Worm (Caenorhabditis elegans) whole organism, L2 larva: Measurements from ENCODE around the gene sams-5.
A peak's percentile ranks its signal among the peaks of the same experiment; 100 is the strongest.

ENCODE experiments used
- F13H6.1 ChIP-seq: sonication (generic microtip); optimal IDR thresholded peaks from 2 replicates; lab custom pipeline; 2016; ENCODE audit warnings: missing genetic modification characterization, missing compliant biosample characterization
- R02D3.7 ChIP-seq: fragments of 150-350 bp; optimal IDR thresholded peaks from 2 replicates; lab custom pipeline; 2014; ENCODE audit warnings: missing biosample characterization, missing genetic modification characterization
- Y55F3AM.14 ChIP-seq: fragments of 200-800 bp; sonication (Bioruptor generic); optimal IDR thresholded peaks from 2 replicates; lab custom pipeline; 2018; ENCODE audit warnings: mild to moderate bottlenecking, missing genetic modification characterization, missing compliant biosample characterization
- ZK546.5 ChIP-seq: sonication (generic microtip); optimal IDR thresholded peaks from 2 replicates; lab custom pipeline; 2017; ENCODE audit warnings: missing biosample characterization, missing genetic modification characterization
- alr-1 ChIP-seq: fragments of 150-350 bp; optimal IDR thresholded peaks from 2 replicates; lab custom pipeline; 2014; ENCODE audit warnings: missing biosample characterization, missing genetic modification characterization
- aly-2 ChIP-seq: fragments of 150-350 bp; optimal IDR thresholded peaks from 2 replicates; lab custom pipeline; 2014; ENCODE audit warnings: missing biosample characterization, missing genetic modification characterization
- ama-1 ChIP-seq: fragments of 150-350 bp; optimal IDR thresholded peaks from 2 replicates; lab custom pipeline; 2018; ENCODE audit warnings: inconsistent platforms
- blmp-1 ChIP-seq: sonication (generic microtip); optimal IDR thresholded peaks from 2 replicates; lab custom pipeline; 2017; ENCODE audit warnings: missing genetic modification characterization, mild to moderate bottlenecking, missing compliant biosample characterization, antibody characterized with exemption, moderate library complexity; ENCODE audit not compliant: insufficient read depth
- ceh-16 ChIP-seq: fragments of 150-350 bp; optimal IDR thresholded peaks from 2 replicates; lab custom pipeline; 2014; ENCODE audit warnings: missing biosample characterization, missing genetic modification characterization
- ceh-82 ChIP-seq: fragments of 150-350 bp; optimal IDR thresholded peaks from 2 replicates; lab custom pipeline; 2014; ENCODE audit warnings: missing biosample characterization, missing genetic modification characterization
- crh-2 ChIP-seq: sonication (generic microtip); optimal IDR thresholded peaks from 2 replicates; lab custom pipeline; 2017; ENCODE audit warnings: missing biosample characterization, missing genetic modification characterization
- dmd-4 ChIP-seq: sonication (generic microtip); optimal IDR thresholded peaks from 2 replicates; lab custom pipeline; 2017; ENCODE audit warnings: missing biosample characterization, missing genetic modification characterization
- egl-27 ChIP-seq: sonication (generic microtip); optimal IDR thresholded peaks from 3 replicates; lab custom pipeline; 2017; ENCODE audit warnings: missing biosample characterization, missing genetic modification reagents, missing genetic modification characterization
- elt-1 ChIP-seq: fragments of 150-350 bp; optimal IDR thresholded peaks from 2 replicates; lab custom pipeline; 2014; ENCODE audit warnings: missing biosample characterization, missing genetic modification characterization
- elt-3 ChIP-seq: sonication (generic microtip); optimal IDR thresholded peaks from 2 replicates; lab custom pipeline; 2017; ENCODE audit warnings: missing biosample characterization, missing genetic modification characterization
- fos-1 ChIP-seq: fragments of 150-350 bp; optimal IDR thresholded peaks from 2 replicates; lab custom pipeline; 2014; ENCODE audit warnings: missing biosample characterization, missing genetic modification characterization
- gmeb-1 ChIP-seq: fragments of 150-350 bp; optimal IDR thresholded peaks from 2 replicates; lab custom pipeline; 2014; ENCODE audit warnings: missing biosample characterization, missing genetic modification characterization
- lin-11 ChIP-seq: fragments of 150-350 bp; sonication (generic microtip); optimal IDR thresholded peaks from 2 replicates; lab custom pipeline; 2014; ENCODE audit warnings: missing biosample characterization, missing genetic modification characterization, inconsistent platforms, mixed read lengths
- lin-13 ChIP-seq: fragments of 150-350 bp; optimal IDR thresholded peaks from 2 replicates; lab custom pipeline; 2014; ENCODE audit warnings: missing biosample characterization, missing genetic modification reagents, missing genetic modification characterization
- lin-39 ChIP-seq: fragments of 150-350 bp; optimal IDR thresholded peaks from 2 replicates; lab custom pipeline; 2014; ENCODE audit warnings: missing biosample characterization, missing genetic modification reagents, missing genetic modification characterization
- mab-5 ChIP-seq: fragments of 150-350 bp; optimal IDR thresholded peaks from 2 replicates; lab custom pipeline; 2014; ENCODE audit warnings: missing biosample characterization, missing genetic modification characterization
- mbf-1 ChIP-seq: sonication (generic microtip); optimal IDR thresholded peaks from 2 replicates; lab custom pipeline; 2017; ENCODE audit warnings: missing biosample characterization, missing genetic modification characterization
- mdl-1 ChIP-seq, 2 experiments: fragments of 150-350 bp in 1 of 2; sonication (generic microtip) in 1 of 2; optimal IDR thresholded peaks; 2 replicates each; lab custom pipeline; 2017; ENCODE audit warnings: missing biosample characterization in 2 of 2, missing genetic modification characterization in 2 of 2
- nhr-10 ChIP-seq: sonication (generic microtip); optimal IDR thresholded peaks from 2 replicates; lab custom pipeline; 2017; ENCODE audit warnings: missing biosample characterization, missing genetic modification characterization
- nhr-11 ChIP-seq: fragments of 150-350 bp; optimal IDR thresholded peaks from 2 replicates; lab custom pipeline; 2014; ENCODE audit warnings: missing biosample characterization, missing genetic modification characterization
- nhr-12 ChIP-seq: fragments of 150-350 bp; optimal IDR thresholded peaks from 2 replicates; lab custom pipeline; 2014; ENCODE audit warnings: missing biosample characterization, missing genetic modification characterization
- nhr-129 ChIP-seq: fragments of 150-350 bp; optimal IDR thresholded peaks from 2 replicates; lab custom pipeline; 2014; ENCODE audit warnings: missing biosample characterization, missing genetic modification characterization
- nhr-21 ChIP-seq: fragments of 150-350 bp; optimal IDR thresholded peaks from 2 replicates; lab custom pipeline; 2014; ENCODE audit warnings: missing biosample characterization, missing genetic modification characterization
- nhr-23 ChIP-seq: fragments of 150-350 bp; optimal IDR thresholded peaks from 2 replicates; lab custom pipeline; 2014; ENCODE audit warnings: missing biosample characterization, missing genetic modification reagents, missing genetic modification characterization
- nhr-237 ChIP-seq: fragments of 150-350 bp; optimal IDR thresholded peaks from 2 replicates; lab custom pipeline; 2014; ENCODE audit warnings: missing biosample characterization, missing genetic modification characterization
- nhr-25 ChIP-seq: fragments of 150-350 bp; sonication (generic microtip); optimal IDR thresholded peaks from 3 replicates; lab custom pipeline; 2014; ENCODE audit warnings: missing biosample characterization, missing genetic modification characterization
- nhr-6 ChIP-seq: fragments of 150-350 bp; optimal IDR thresholded peaks from 2 replicates; lab custom pipeline; 2014; ENCODE audit warnings: missing biosample characterization, missing genetic modification characterization
- nhr-77 ChIP-seq: fragments of 150-350 bp; optimal IDR thresholded peaks from 2 replicates; lab custom pipeline; 2014; ENCODE audit warnings: missing biosample characterization, missing genetic modification characterization
- peb-1 ChIP-seq: fragments of 150-350 bp; optimal IDR thresholded peaks from 2 replicates; lab custom pipeline; 2014; ENCODE audit warnings: missing biosample characterization, missing genetic modification characterization
- sem-4 ChIP-seq: fragments of 150-350 bp; optimal IDR thresholded peaks from 2 replicates; lab custom pipeline; 2014; ENCODE audit warnings: missing biosample characterization, missing genetic modification reagents, missing genetic modification characterization
- skn-1 ChIP-seq: sonication (generic microtip); optimal IDR thresholded peaks from 2 replicates; lab custom pipeline; 2017; ENCODE audit warnings: missing biosample characterization, missing genetic modification characterization
- sma-9 ChIP-seq, 2 experiments: fragments of 150-350 bp in 1 of 2; sonication (generic microtip) in 1 of 2; optimal IDR thresholded peaks; 2 replicates each; lab custom pipeline; 2014 to 2016; ENCODE audit warnings: missing genetic modification characterization in 2 of 2, mild to moderate bottlenecking in 1 of 2, missing biosample characterization in 1 of 2, missing compliant biosample characterization in 1 of 2, missing genetic modification reagents in 1 of 2, moderate library complexity in 1 of 2
- snpc-4 ChIP-seq: fragments of 150-350 bp; optimal IDR thresholded peaks from 2 replicates; lab custom pipeline; 2014; ENCODE audit warnings: missing biosample characterization, missing genetic modification characterization
- unc-39 ChIP-seq: fragments of 150-350 bp; optimal IDR thresholded peaks from 2 replicates; lab custom pipeline; 2014; ENCODE audit warnings: missing biosample characterization, missing genetic modification characterization
- unc-55 ChIP-seq: fragments of 150-350 bp; sonication (generic microtip); optimal IDR thresholded peaks from 3 replicates; lab custom pipeline; 2014; ENCODE audit warnings: missing biosample characterization, missing genetic modification reagents, missing genetic modification characterization
- unc-62 ChIP-seq: fragments of 150-350 bp; optimal IDR thresholded peaks from 2 replicates; lab custom pipeline; 2014; ENCODE audit warnings: missing biosample characterization, missing genetic modification reagents, missing genetic modification characterization
- zag-1 ChIP-seq: fragments of 150-350 bp; optimal IDR thresholded peaks from 2 replicates; lab custom pipeline; 2014; ENCODE audit warnings: missing biosample characterization, missing genetic modification characterization
- ztf-1 ChIP-seq: fragments of 200-800 bp; sonication (Bioruptor generic); conservative IDR thresholded peaks from 2 replicates; pipeline ENCODE4 v1.3.6; 2022; ENCODE audit warnings: missing genetic modification characterization, missing compliant biosample characterization
- ztf-11 ChIP-seq: sonication (generic microtip); optimal IDR thresholded peaks from 2 replicates; lab custom pipeline; 2017; ENCODE audit warnings: missing biosample characterization, missing genetic modification characterization
- ztf-4 ChIP-seq: fragments of 150-350 bp; optimal IDR thresholded peaks from 2 replicates; lab custom pipeline; 2014; ENCODE audit warnings: missing biosample characterization, missing genetic modification characterization

Gene sams-5

ce11 chrIV:6326448-6326847, 47.1 kb upstream of the sams-5 start, which contains the start of gene lsm-8:
TSS of gene lsm-8 (plus strand) at chrIV:6326526.
- TF ChIP-seq unc-55 (GFP tag; lab: Kevin White, UChicago), result no peak
- no peak for TF ChIP-seq lin-11 (tag; lab: Kevin White, UChicago)
- TF ChIP-seq R02D3.7 (tag; lab: Kevin White, UChicago), result no peak
- TF ChIP-seq unc-62 (GFP tag; lab: Kevin White, UChicago), result no peak

ce11 chrIV:6325772-6326171, 46.5 kb upstream of the sams-5 start:
- TF ChIP-seq nhr-129 (tag; lab: Kevin White, UChicago) (no peak), R02D3.7 (tag; lab: Kevin White, UChicago) (no peak), ztf-1 (GFP tag; lab: Robert Waterston, UW) (no peak), ztf-4 (tag; lab: Kevin White, UChicago) (no peak), aly-2 (tag; lab: Kevin White, UChicago) (no peak), nhr-237 (tag; lab: Kevin White, UChicago) (no peak), lin-13 (GFP tag; lab: Kevin White, UChicago) (no peak), skn-1 (tag; lab: Kevin White, UChicago) (no peak), dmd-4 (tag; lab: Kevin White, UChicago) (no peak), ZK546.5 (tag; lab: Kevin White, UChicago) (no peak), nhr-10 (tag; lab: Kevin White, UChicago) (no peak), alr-1 (tag; lab: Kevin White, UChicago) (no peak), lin-11 (tag; lab: Kevin White, UChicago) (no peak), blmp-1 (tag; lab: Kevin White, UChicago) (no peak), ztf-11 (tag; lab: Kevin White, UChicago) (no peak), mbf-1 (tag; lab: Kevin White, UChicago) (no peak)

ce11 chrIV:6323654-6324224, 44.4 kb upstream of the sams-5 start, which contains the start of gene sqd-1:
TSS of gene sqd-1 (plus strand) at chrIV:6324174.
- TF ChIP-seq nhr-23 (tag; lab: Kevin White, UChicago), result no peak
- peak; percentile 88 for TF ChIP-seq nhr-10 (tag; lab: Kevin White, UChicago)
- TF ChIP-seq ZK546.5 (tag; lab: Kevin White, UChicago), result peak; percentile 100
- peak; percentile 99 for TF ChIP-seq lin-11 (tag; lab: Kevin White, UChicago)
- TF ChIP-seq nhr-11 (tag; lab: Kevin White, UChicago), result no peak
- peak; percentile 91 for TF ChIP-seq nhr-6 (tag; lab: Kevin White, UChicago)
- TF ChIP-seq sma-9 (GFP tag; optimal IDR thresholded peaks at IDR 0.05; lab: Kevin White, UChicago), result peak; percentile 98
- TF ChIP-seq sma-9 (tag; optimal IDR thresholded peaks at IDR 0.05; lab: Kevin White, UChicago), result no peak
- peak; percentile 56 for TF ChIP-seq nhr-77 (tag; lab: Kevin White, UChicago)
- TF ChIP-seq nhr-21, result peak; percentile 97
- TF ChIP-seq lin-13 (GFP tag; lab: Kevin White, UChicago), result peak; percentile 96
- peak; percentile 84 for TF ChIP-seq ztf-4 (tag; lab: Kevin White, UChicago)
- peak; percentile 84 for TF ChIP-seq snpc-4 (tag; lab: Kevin White, UChicago)
- TF ChIP-seq mbf-1 (tag; lab: Kevin White, UChicago), result no peak
- no peak for TF ChIP-seq aly-2 (tag; lab: Kevin White, UChicago)
- TF ChIP-seq ceh-16 (tag; lab: Kevin White, UChicago), result peak; percentile 94
- no peak for TF ChIP-seq nhr-12
- no peak for TF ChIP-seq unc-39
- TF ChIP-seq peb-1, result no peak
- peak; percentile 91 for TF ChIP-seq egl-27
- peak; percentile 98 for TF ChIP-seq unc-55 (GFP tag; lab: Kevin White, UChicago)
- peak; percentile 78 for TF ChIP-seq zag-1 (tag; lab: Kevin White, UChicago)
- peak; percentile 88 for TF ChIP-seq mab-5
- no peak for TF ChIP-seq elt-1 (tag; lab: Kevin White, UChicago)
- TF ChIP-seq ceh-82 (tag; lab: Kevin White, UChicago), result peak; percentile 91
- TF ChIP-seq sem-4, result peak; percentile 86
- peak; percentile 67 for TF ChIP-seq blmp-1 (tag; lab: Kevin White, UChicago)
- TF ChIP-seq dmd-4 (tag; lab: Kevin White, UChicago), result no peak
- peak; percentile 60 for TF ChIP-seq ama-1
- peak; percentile 95 for TF ChIP-seq gmeb-1 (tag; lab: Kevin White, UChicago)
- TF ChIP-seq elt-3 (tag; lab: Kevin White, UChicago), result no peak
- peak; percentile 39 for TF ChIP-seq unc-62 (GFP tag; lab: Kevin White, UChicago)
- peak; percentile 68 for TF ChIP-seq skn-1 (tag; lab: Kevin White, UChicago)
- no peak for TF ChIP-seq alr-1 (tag; lab: Kevin White, UChicago)
- TF ChIP-seq lin-39 (tag; lab: Kevin White, UChicago), result no peak
- peak; percentile 97 for TF ChIP-seq nhr-25 (tag; lab: Kevin White, UChicago)
- peak; percentile 95 for TF ChIP-seq F13H6.1 (tag; lab: Kevin White, UChicago)
- TF ChIP-seq mdl-1 (tag; optimal IDR thresholded peaks at IDR 0.05; lab: Kevin White, UChicago), result peak; percentile 27 to 69
- TF ChIP-seq crh-2 (tag; lab: Kevin White, UChicago), result peak; percentile 96
- TF ChIP-seq fos-1 (tag; lab: Kevin White, UChicago), result peak; percentile 85
- TF ChIP-seq nhr-237 (tag; lab: Kevin White, UChicago), result peak; percentile 35
- TF ChIP-seq R02D3.7 (tag; lab: Kevin White, UChicago), result peak; percentile 87
- peak; percentile 84 for TF ChIP-seq Y55F3AM.14
- peak; percentile 89 for TF ChIP-seq nhr-129 (tag; lab: Kevin White, UChicago)
- TF ChIP-seq ztf-11 (tag; lab: Kevin White, UChicago), result no peak
